Fruit fly (Drosophila melanogaster) S2 (cell line): ENCODE results near the gene CG4768.

Experiments used
- CG8478 ChIP-seq: fragments of >200 bp; optimal IDR thresholded peaks from 2 replicates; lab custom pipeline; 2018
- CTCF ChIP-seq, 2 experiments: fragments of >200 bp; optimal IDR thresholded peaks; 2 replicates each; lab custom pipeline; 2018

- no peak for TF ChIP-seq CG8478 (lab: Kevin White, UChicago)
- no peak for TF ChIP-seq CTCF (optimal IDR thresholded peaks at IDR 0.05; lab: Kevin White, UChicago)
Observed at dm6 chrX:16837588-16838178, 45.8 kb downstream of the CG4768 start.
